Fruit fly (Drosophila melanogaster) whole organism, embryonic: Measurements from ENCODE around the gene Leash.

Source experiments
- Atf-2 ChIP-seq: fragments of 200-800 bp; sonication (Bioruptor generic); optimal IDR thresholded peaks from 2 replicates; lab custom pipeline; 2016; ENCODE audit warnings: missing biosample characterization, missing genetic modification characterization
- CG10321 ChIP-seq: fragments of 200-800 bp; sonication (Bioruptor generic); IDR thresholded peaks from 2 replicates; pipeline ENCODE4 v1.3.6; 2022; ENCODE audit warnings: missing biosample characterization, missing genetic modification characterization
- CG10431 ChIP-seq: fragments of 200-800 bp; sonication (Bioruptor generic); optimal IDR thresholded peaks from 3 replicates; lab custom pipeline; 2018; ENCODE audit warnings: missing biosample characterization, mild to moderate bottlenecking, missing genetic modification characterization
- CG11398 ChIP-seq: fragments of 200-800 bp; sonication (Bioruptor generic); optimal IDR thresholded peaks from 2 replicates; lab custom pipeline; 2016; ENCODE audit warnings: missing biosample characterization, missing genetic modification characterization
- CG11504 ChIP-seq: fragments of 200-800 bp; sonication (Bioruptor generic); optimal IDR thresholded peaks from 3 replicates; lab custom pipeline; 2019; ENCODE audit warnings: missing biosample characterization, mild to moderate bottlenecking, missing genetic modification characterization, moderate library complexity
- CG12219 ChIP-seq: fragments of 200-800 bp; sonication (Bioruptor generic); optimal IDR thresholded peaks from 3 replicates; lab custom pipeline; 2018; ENCODE audit warnings: missing biosample characterization, mild to moderate bottlenecking, missing genetic modification characterization
- CG1233 ChIP-seq: fragments of 200-800 bp; sonication (Bioruptor generic); optimal IDR thresholded peaks from 4 replicates; lab custom pipeline; 2018; ENCODE audit warnings: missing biosample characterization, mild to moderate bottlenecking, missing genetic modification characterization
- CG14014 ChIP-seq: fragments of 200-800 bp; sonication (Bioruptor generic); IDR thresholded peaks from 2 replicates; pipeline ENCODE4 v1.3.6; 2022; ENCODE audit warnings: missing biosample characterization, missing genetic modification characterization
- CG14667 ChIP-seq: fragments of 200-800 bp; sonication (Bioruptor generic); IDR thresholded peaks from 2 replicates; pipeline ENCODE4 v1.3.6; 2022; ENCODE audit warnings: missing biosample characterization, missing genetic modification characterization
- CG17612 ChIP-seq: fragments of 200-800 bp; sonication (Bioruptor generic); IDR thresholded peaks from 2 replicates; pipeline ENCODE4 v1.3.6; 2022; ENCODE audit warnings: missing biosample characterization, missing genetic modification characterization
- CG1792 ChIP-seq: fragments of 200-800 bp; sonication (Bioruptor generic); optimal IDR thresholded peaks from 2 replicates; lab custom pipeline; 2016; ENCODE audit warnings: missing biosample characterization, missing genetic modification characterization
- CG18476 ChIP-seq: fragments of 200-800 bp; sonication (Bioruptor generic); optimal IDR thresholded peaks from 2 replicates; lab custom pipeline; 2016; ENCODE audit warnings: missing biosample characterization, mild to moderate bottlenecking, missing genetic modification characterization
- CG2129 ChIP-seq: fragments of 200-800 bp; sonication (Bioruptor generic); IDR thresholded peaks from 2 replicates; pipeline ENCODE4 v1.3.6; 2022; ENCODE audit warnings: missing biosample characterization, missing genetic modification characterization; ENCODE audit not compliant: partially characterized antibody
- CG31388 ChIP-seq: fragments of 200-800 bp; sonication (Bioruptor generic); optimal IDR thresholded peaks from 2 replicates; lab custom pipeline; 2016; ENCODE audit warnings: missing biosample characterization, missing genetic modification characterization
- CG33213 ChIP-seq: fragments of 200-800 bp; sonication (Bioruptor generic); optimal IDR thresholded peaks from 3 replicates; lab custom pipeline; 2016; ENCODE audit warnings: missing biosample characterization, missing genetic modification characterization
- CG33557 ChIP-seq: fragments of 200-800 bp; sonication (Bioruptor generic); optimal IDR thresholded peaks from 2 replicates; lab custom pipeline; 2019; ENCODE audit warnings: missing biosample characterization, mild to moderate bottlenecking, missing genetic modification characterization, moderate library complexity
- CG4282 ChIP-seq: fragments of 200-800 bp; sonication (Bioruptor generic); optimal IDR thresholded peaks from 2 replicates; lab custom pipeline; 2016; ENCODE audit warnings: missing biosample characterization, missing genetic modification characterization
- CG4404 ChIP-seq: fragments of 200-800 bp; sonication (Bioruptor generic); IDR thresholded peaks from 2 replicates; pipeline ENCODE4 v1.3.6; 2022; ENCODE audit warnings: missing biosample characterization, missing genetic modification characterization
- CG4854 ChIP-seq: fragments of 200-800 bp; sonication (Bioruptor generic); optimal IDR thresholded peaks from 2 replicates; lab custom pipeline; 2016; ENCODE audit warnings: missing biosample characterization, missing genetic modification characterization, inconsistent platforms
- CTCF ChIP-seq: fragments of 200-800 bp; sonication (Bioruptor generic); optimal IDR thresholded peaks from 2 replicates; lab custom pipeline; 2017; ENCODE audit warnings: missing biosample characterization, mild to moderate bottlenecking, missing genetic modification characterization, moderate library complexity
- Dip3 ChIP-seq: fragments of 200-800 bp; sonication (Bioruptor generic); optimal IDR thresholded peaks from 3 replicates; lab custom pipeline; 2016; ENCODE audit warnings: missing biosample characterization, missing genetic modification characterization
- Dll ChIP-seq: fragments of 200-800 bp; sonication (Bioruptor generic); IDR thresholded peaks from 4 replicates; pipeline ENCODE4 v1.3.6; 2022; ENCODE audit warnings: missing biosample characterization, missing genetic modification characterization; ENCODE audit not compliant: partially characterized antibody
- ERR ChIP-seq: fragments of 200-800 bp; sonication (Bioruptor generic); optimal IDR thresholded peaks from 2 replicates; lab custom pipeline; 2016; ENCODE audit warnings: missing biosample characterization, missing genetic modification characterization
- Elba2 ChIP-seq: fragments of 200-800 bp; sonication (Bioruptor generic); optimal IDR thresholded peaks from 3 replicates; lab custom pipeline; 2016; ENCODE audit warnings: missing biosample characterization, missing genetic modification characterization
- Hand ChIP-seq: fragments of 200-800 bp; sonication (Bioruptor generic); optimal IDR thresholded peaks from 2 replicates; lab custom pipeline; 2017; ENCODE audit warnings: mild to moderate bottlenecking, missing biosample characterization, missing genetic modification reagents, missing genetic modification characterization
- Lim3 ChIP-seq: fragments of 200-800 bp; sonication (Bioruptor generic); IDR thresholded peaks from 2 replicates; pipeline ENCODE4 v1.3.6; 2022; ENCODE audit warnings: missing biosample characterization, missing genetic modification characterization
- Mes4 ChIP-seq: fragments of 200-800 bp; sonication (Bioruptor generic); optimal IDR thresholded peaks from 2 replicates; lab custom pipeline; 2016; ENCODE audit warnings: missing biosample characterization, missing genetic modification characterization
- NfI ChIP-seq: fragments of 200-800 bp; sonication (Bioruptor generic); optimal IDR thresholded peaks from 3 replicates; lab custom pipeline; 2018; ENCODE audit warnings: missing biosample characterization, mild to moderate bottlenecking, missing genetic modification characterization, moderate library complexity
- Sry-δ ChIP-seq: fragments of 200-800 bp; sonication (Bioruptor generic); optimal IDR thresholded peaks from 2 replicates; lab custom pipeline; 2016; ENCODE audit warnings: missing biosample characterization, missing genetic modification characterization
- Ssrp ChIP-seq: fragments of 200-800 bp; sonication (Bioruptor generic); optimal IDR thresholded peaks from 2 replicates; lab custom pipeline; 2018; ENCODE audit warnings: missing biosample characterization, mild to moderate bottlenecking, missing genetic modification characterization, moderate library complexity
- ab ChIP-seq: fragments of 200-800 bp; sonication (Bioruptor generic); optimal IDR thresholded peaks from 2 replicates; lab custom pipeline; 2016; ENCODE audit warnings: missing biosample characterization, missing genetic modification characterization
- aop ChIP-seq: fragments of 200-800 bp; sonication (Bioruptor generic); IDR thresholded peaks from 2 replicates; pipeline ENCODE4 v1.3.6; 2022; ENCODE audit warnings: missing biosample characterization, missing genetic modification characterization
- cas ChIP-seq: fragments of 200-800 bp; sonication (Bioruptor generic); IDR thresholded peaks from 2 replicates; pipeline ENCODE4 v1.3.6; 2022; ENCODE audit warnings: missing biosample characterization, missing genetic modification characterization
- chif ChIP-seq, 2 experiments: fragments of 200-800 bp; sonication (Bioruptor generic); optimal IDR thresholded peaks; 3 replicates each; lab custom pipeline; 2016; ENCODE audit warnings: missing biosample characterization in 2 of 2, missing genetic modification characterization in 2 of 2
- cwo ChIP-seq: fragments of 200-800 bp; sonication (Bioruptor generic); optimal IDR thresholded peaks from 3 replicates; lab custom pipeline; 2017; ENCODE audit warnings: missing biosample characterization, missing genetic modification characterization, mild to moderate bottlenecking, moderate library complexity, missing genetic modification reagents
- da ChIP-seq: fragments of 200-800 bp; sonication (Bioruptor generic); optimal IDR thresholded peaks from 2 replicates; lab custom pipeline; 2016; ENCODE audit warnings: missing biosample characterization, missing genetic modification characterization
- danr ChIP-seq: fragments of 200-800 bp; sonication (Bioruptor generic); IDR thresholded peaks from 2 replicates; pipeline ENCODE4 v1.3.6; 2022; ENCODE audit warnings: missing biosample characterization, missing genetic modification characterization
- fu2 ChIP-seq: fragments of 200-800 bp; sonication (Bioruptor generic); optimal IDR thresholded peaks from 2 replicates; lab custom pipeline; 2016; ENCODE audit warnings: missing biosample characterization, missing genetic modification characterization
- gce ChIP-seq: fragments of 200-800 bp; sonication (Bioruptor generic); IDR thresholded peaks from 3 replicates; pipeline ENCODE4 v1.3.6; 2022; ENCODE audit warnings: missing biosample characterization, missing genetic modification characterization
- kay ChIP-seq: fragments of 200-800 bp; sonication (Bioruptor generic); optimal IDR thresholded peaks from 2 replicates; lab custom pipeline; 2016; ENCODE audit warnings: missing biosample characterization, missing genetic modification characterization
- luna ChIP-seq: fragments of 200-800 bp; sonication (Bioruptor generic); optimal IDR thresholded peaks from 2 replicates; lab custom pipeline; 2016; ENCODE audit warnings: missing biosample characterization, missing genetic modification characterization
- nau ChIP-seq: fragments of 200-800 bp; sonication (Bioruptor generic); optimal IDR thresholded peaks from 3 replicates; lab custom pipeline; 2017; ENCODE audit warnings: missing biosample characterization, mild to moderate bottlenecking, missing genetic modification characterization, missing genetic modification reagents
- nmo ChIP-seq: fragments of 200-800 bp; sonication (Bioruptor generic); optimal IDR thresholded peaks from 2 replicates; lab custom pipeline; 2018; ENCODE audit warnings: missing biosample characterization, mild to moderate bottlenecking, missing genetic modification characterization, moderate library complexity
- peb ChIP-seq: fragments of 200-800 bp; sonication (Bioruptor generic); IDR thresholded peaks from 2 replicates; pipeline ENCODE4 v1.3.6; 2022; ENCODE audit warnings: missing biosample characterization, missing genetic modification characterization
- pfk ChIP-seq: fragments of 200-800 bp; sonication (Bioruptor generic); optimal IDR thresholded peaks from 2 replicates; lab custom pipeline; 2018; ENCODE audit warnings: missing biosample characterization, mild to moderate bottlenecking, missing genetic modification characterization, moderate library complexity
- pnt ChIP-seq: fragments of 200-800 bp; sonication (Bioruptor generic); optimal IDR thresholded peaks from 3 replicates; lab custom pipeline; 2016; ENCODE audit warnings: missing biosample characterization, missing genetic modification characterization
- pzg ChIP-seq: fragments of 200-800 bp; sonication (Bioruptor generic); optimal IDR thresholded peaks from 3 replicates; lab custom pipeline; 2018; ENCODE audit warnings: missing biosample characterization, mild to moderate bottlenecking, missing genetic modification characterization, moderate library complexity
- slp2 ChIP-seq: fragments of 200-800 bp; sonication (Bioruptor generic); optimal IDR thresholded peaks from 2 replicates; lab custom pipeline; 2016; ENCODE audit warnings: missing biosample characterization, missing genetic modification characterization
- tll ChIP-seq, 2 experiments: fragments of 200-800 bp in 1 of 2; fragments of >200 bp in 1 of 2; sonication (Bioruptor generic) in 1 of 2; optimal IDR thresholded peaks; 2 replicates each; lab custom pipeline; 2017 to 2019; ENCODE audit warnings: missing biosample characterization in 2 of 2, missing genetic modification characterization in 2 of 2, mild to moderate bottlenecking in 1 of 2, moderate library complexity in 1 of 2
- twi ChIP-seq: fragments of 200-800 bp; optimal IDR thresholded peaks from 2 replicates; lab custom pipeline; 2019; ENCODE audit warnings: missing biosample characterization, mild to moderate bottlenecking, missing genetic modification characterization, moderate library complexity
- tx ChIP-seq: fragments of 200-800 bp; sonication (Bioruptor generic); optimal IDR thresholded peaks from 2 replicates; lab custom pipeline; 2016; ENCODE audit warnings: missing biosample characterization, missing genetic modification characterization

Leash gene

DNA sequence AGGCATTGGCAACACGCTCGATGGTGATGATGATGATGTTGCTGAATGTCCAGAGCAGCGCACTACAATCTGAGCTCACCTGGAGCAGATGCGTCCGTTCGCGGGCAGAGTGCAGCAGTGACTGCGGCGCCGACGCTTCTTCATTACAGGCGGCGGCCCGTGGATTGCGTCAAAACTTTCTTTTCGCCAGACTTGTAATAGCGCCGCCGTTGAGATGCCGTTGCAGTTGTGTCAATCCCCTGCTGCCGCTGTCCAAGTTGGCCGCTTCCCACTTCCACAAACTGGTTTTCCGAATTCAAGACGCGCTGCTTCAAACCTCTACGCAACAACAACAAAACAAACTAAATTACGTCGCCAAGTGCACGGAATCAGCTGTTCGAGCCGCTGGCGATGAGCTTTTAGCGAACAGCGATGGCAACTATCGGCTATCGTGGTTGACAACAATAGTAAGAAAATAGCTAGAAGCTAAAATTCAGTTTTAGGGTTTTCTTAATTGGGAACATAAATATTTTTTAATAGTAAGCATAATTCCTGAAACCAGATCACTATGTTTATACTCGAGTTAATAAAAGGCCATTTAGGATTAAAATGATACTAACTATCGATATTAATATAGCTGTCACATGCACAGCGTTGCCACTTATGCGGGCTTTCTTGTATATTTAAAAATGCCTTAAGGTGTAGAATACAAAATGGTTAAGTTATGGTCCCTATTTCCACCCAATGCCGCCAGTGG, 3.3 kb upstream of the Leash start, which contains the start of gene Tpc1 (continued):
- TF ChIP-seq Sry-δ (GFP tag; lab: Kevin White, UChicago) (peak; percentile 88), CG2129 (GFP tag; lab: Robert Waterston, UW) (peak; percentile 90), CG4404 (GFP tag; lab: Robert Waterston, UW) (no peak), NfI (GFP tag; lab: Kevin White, UChicago) (peak; percentile 28), Dip3 (GFP tag; lab: Kevin White, UChicago) (peak; percentile 40), da (GFP tag; lab: Kevin White, UChicago) (no peak), cwo (GFP tag; lab: Kevin White, UChicago) (no peak), Lim3 (GFP tag; lab: Robert Waterston, UW) (no peak), CG10321 (no peak), pnt (no peak), CG12219 (no peak), Dll (peak; percentile 98), fu2 (GFP tag; lab: Kevin White, UChicago) (no peak), CG14667 (GFP tag; lab: Robert Waterston, UW) (no peak), CG31388 (GFP tag; lab: Kevin White, UChicago) (no peak), Ssrp (tag; lab: Kevin White, UChicago) (peak; percentile 2), chif (GFP tag; optimal IDR thresholded peaks at IDR 0.05; lab: Kevin White, UChicago) (peak; percentile 10 to 19), CG33557 (GFP tag; lab: Kevin White, UChicago) (no peak), CG4282 (GFP tag; lab: Kevin White, UChicago) (no peak), cas (GFP tag; lab: Robert Waterston, UW) (no peak), pfk (GFP tag; lab: Kevin White, UChicago) (no peak), CG18476 (GFP tag; lab: Kevin White, UChicago) (no peak), peb (GFP tag; lab: Robert Waterston, UW) (no peak), Elba2 (no peak), nau (no peak), gce (GFP tag; lab: Robert Waterston, UW) (no peak), Hand (no peak), kay (GFP tag; lab: Kevin White, UChicago) (no peak), CG33213 (GFP tag; lab: Kevin White, UChicago) (peak; percentile 28), CG1792 (no peak), CG10431 (GFP tag; lab: Kevin White, UChicago) (no peak), luna (GFP tag; lab: Kevin White, UChicago) (peak; percentile 48), tll (GFP tag; optimal IDR thresholded peaks at IDR 0.05; lab: Kevin White, UChicago) (peak in 1 of 2 experiments; percentile 1), Mes4 (GFP tag; lab: Kevin White, UChicago) (no peak), CG1233 (GFP tag; lab: Kevin White, UChicago) (no peak), ERR (GFP tag; lab: Kevin White, UChicago) (no peak), nmo (GFP tag; lab: Kevin White, UChicago) (peak; percentile 65), CG11398 (GFP tag; lab: Kevin White, UChicago) (no peak), CTCF (GFP tag; lab: Kevin White, UChicago) (no peak), twi (tag; lab: Kevin White, UChicago) (peak; percentile 14), ab (GFP tag; lab: Kevin White, UChicago) (no peak), aop (GFP tag; lab: Robert Waterston, UW) (no peak), danr (GFP tag; lab: Robert Waterston, UW) (no peak), Atf-2 (GFP tag; lab: Kevin White, UChicago) (no peak), CG14014 (GFP tag; lab: Robert Waterston, UW) (no peak; the same call in 1 of the 2 replicates), CG17612 (GFP tag; lab: Robert Waterston, UW) (no peak), pzg (GFP tag; lab: Kevin White, UChicago) (peak; percentile 69), CG4854 (GFP tag; lab: Kevin White, UChicago) (peak; percentile 54), slp2 (GFP tag; lab: Kevin White, UChicago) (no peak), CG11504 (tag; lab: Kevin White, UChicago) (peak; percentile 88), tx (GFP tag; lab: Kevin White, UChicago) (peak; percentile 26)
